Fruit fly (Drosophila melanogaster): ENCODE data around the gene CG7168.

Gene CG7168

dm6 chr3R:18226043-18226808 is at the start of gene CG7168, which contains the start of gene Mdh2 (continued):
- TF ChIP-seq zen (tag; optimal IDR thresholded peaks at IDR 0.05) (no peak), cas (GFP tag; IDR thresholded peaks at IDR 0.05) (no peak), CG17829 (tag; optimal IDR thresholded peaks at IDR 0.05) (peak; percentile 31), CG6765 (GFP tag; optimal IDR thresholded peaks at IDR 0.05) (peak; percentile 36), bowl (GFP tag; IDR thresholded peaks at IDR 0.05) (no peak), odd (GFP tag; optimal IDR thresholded peaks at IDR 0.05) (no peak), Opbp (GFP tag; IDR thresholded peaks at IDR 0.05; ENCODE audit: partially characterized antibody) (peak; percentile 87; the same call in 2 of the 3 replicates), crp (GFP tag; optimal IDR thresholded peaks at IDR 0.05) (no peak), CG17385 (GFP tag; optimal IDR thresholded peaks at IDR 0.05) (no peak), Side (GFP tag; optimal IDR thresholded peaks at IDR 0.05) (no peak), Poxn (GFP tag; IDR thresholded peaks at IDR 0.05) (no peak), CG1024 (GFP tag; IDR thresholded peaks at IDR 0.05) (no peak), Dref (GFP tag; IDR thresholded peaks at IDR 0.05) (peak; percentile 92), CG11504 (tag; optimal IDR thresholded peaks at IDR 0.05) (peak; percentile 2), CTCF (GFP tag; optimal IDR thresholded peaks at IDR 0.05) (peak; percentile 9), C15 (GFP tag; IDR thresholded peaks at IDR 0.05) (no peak), Ets97D (GFP tag; optimal IDR thresholded peaks at IDR 0.05) (peak; percentile 67), ato (GFP tag; IDR thresholded peaks at IDR 0.05; ENCODE audit: partially characterized antibody) (peak; percentile 91), lab (GFP tag; optimal IDR thresholded peaks at IDR 0.05) (peak; percentile 40), gfzf (GFP tag; optimal IDR thresholded peaks at IDR 0.05) (peak; percentile 18), shn (GFP tag; optimal IDR thresholded peaks at IDR 0.05) (no peak), Xbp1 (GFP tag; optimal IDR thresholded peaks at IDR 0.05) (no peak), sens-2 (GFP tag; IDR thresholded peaks at IDR 0.05) (no peak), hbn (GFP tag; IDR thresholded peaks at IDR 0.05; ENCODE audit: partially characterized antibody) (peak; percentile 69), CG34224 (GFP tag; IDR thresholded peaks at IDR 0.05; ENCODE audit: partially characterized antibody) (peak; percentile 79), Lhr (GFP tag; optimal IDR thresholded peaks at IDR 0.05) (peak; percentile 16), zen2 (GFP tag; IDR thresholded peaks at IDR 0.05; ENCODE audit: partially characterized antibody) (peak; percentile 67; the same call in 2 of the 3 replicates), tin (GFP tag; optimal IDR thresholded peaks at IDR 0.05) (peak; percentile 4), CoRest (tag; optimal IDR thresholded peaks at IDR 0.05) (peak; percentile 15), Atf6 (GFP tag; IDR thresholded peaks at IDR 0.05) (no peak), seq (GFP tag; IDR thresholded peaks at IDR 0.05) (no peak), sna (GFP tag; IDR thresholded peaks at IDR 0.05; ENCODE audit: partially characterized antibody) (peak; percentile 77; the same call in 1 of the 2 replicates), tna (GFP tag; IDR thresholded peaks at IDR 0.05; ENCODE audit: partially characterized antibody) (peak; percentile 67), Oli (tag; optimal IDR thresholded peaks at IDR 0.05) (no peak), CG7357 (GFP tag; IDR thresholded peaks at IDR 0.05) (no peak), hb (GFP tag; IDR thresholded peaks at IDR 0.05; ENCODE audit: partially characterized antibody) (peak; percentile 82), E2f2 (GFP tag; IDR thresholded peaks at IDR 0.05) (peak; percentile 80), vnd (GFP tag; IDR thresholded peaks at IDR 0.05; ENCODE audit: partially characterized antibody) (peak; percentile 81), CG16863 (GFP tag; optimal IDR thresholded peaks at IDR 0.05) (no peak), CG43689 (GFP tag; IDR thresholded peaks at IDR 0.05) (no peak), CG13287 (GFP tag; IDR thresholded peaks at IDR 0.05; ENCODE audit: partially characterized antibody) (peak; percentile 87), NC2β (GFP tag; optimal IDR thresholded peaks at IDR 0.05) (peak; percentile 16), unc-4 (GFP tag; IDR thresholded peaks at IDR 0.05; ENCODE audit: partially characterized antibody) (peak; percentile 82), tap (tag; optimal IDR thresholded peaks at IDR 0.05) (no peak), CG17568 (GFP tag; optimal IDR thresholded peaks at IDR 0.05) (no peak), MESR4 (GFP tag; optimal IDR thresholded peaks at IDR 0.05) (peak; percentile 34), trem (tag; optimal IDR thresholded peaks at IDR 0.05) (peak; percentile 99), otp (GFP tag; IDR thresholded peaks at IDR 0.05) (no peak), Drgx (GFP tag; IDR thresholded peaks at IDR 0.05) (no peak)

Data from whole organism, embryonic.